Worm (Caenorhabditis elegans): ENCODE measurements around the gene T23C6.4.

T23C6.4 gene

DNA sequence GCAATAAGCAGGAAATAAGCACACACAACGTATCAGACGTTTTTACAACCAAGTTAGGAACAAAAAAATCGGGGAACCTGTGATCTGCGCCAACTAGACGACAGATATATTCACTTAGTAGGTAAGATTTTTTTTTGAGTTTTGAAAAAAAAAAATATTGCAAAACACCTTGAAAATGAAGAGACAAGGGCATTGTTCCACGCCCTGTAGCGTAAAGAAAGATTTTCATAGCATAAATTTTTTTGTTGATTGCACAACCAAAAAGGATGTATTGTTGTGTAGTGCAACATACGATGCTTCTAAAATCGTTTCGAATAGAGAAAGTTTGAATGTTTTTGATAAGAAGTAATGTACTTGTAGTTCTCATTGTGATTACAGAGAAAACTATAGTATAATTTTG is 30.4 kb upstream of the T23C6.4 start:
- TF ChIP-seq nhr-76 (tag; optimal IDR thresholded peaks at IDR 0.05) (no peak), mdl-1 (tag; optimal IDR thresholded peaks at IDR 0.05) (no peak), elt-3 (tag; optimal IDR thresholded peaks at IDR 0.05) (no peak), nhr-25 (tag; optimal IDR thresholded peaks at IDR 0.05) (no peak), zag-1 (tag; optimal IDR thresholded peaks at IDR 0.05) (no peak), ZK546.5 (tag; optimal IDR thresholded peaks at IDR 0.05) (no peak), egl-27 (tag; optimal IDR thresholded peaks at IDR 0.05) (no peak), unc-39 (tag; optimal IDR thresholded peaks at IDR 0.05) (no peak), egl-5 (tag; optimal IDR thresholded peaks at IDR 0.05) (no peak), ceh-82 (tag; optimal IDR thresholded peaks at IDR 0.05) (no peak)

- no peak for TF ChIP-seq tbx-2 (tag; optimal IDR thresholded peaks at IDR 0.05)
- no peak for TF ChIP-seq ztf-11 (tag; optimal IDR thresholded peaks at IDR 0.05)
- no peak for TF ChIP-seq ceh-9 (tag; optimal IDR thresholded peaks at IDR 0.05)
- no peak for TF ChIP-seq nhr-43 (tag; optimal IDR thresholded peaks at IDR 0.05; ENCODE audit: poor library complexity, severe bottlenecking)
- TF ChIP-seq pqm-1 (tag; optimal IDR thresholded peaks at IDR 0.05), result no peak
- no peak for TF ChIP-seq egl-27 (tag; optimal IDR thresholded peaks at IDR 0.05)
- TF ChIP-seq hmg-11 (tag; optimal IDR thresholded peaks at IDR 0.05), result no peak
- TF ChIP-seq lsy-12 (tag; optimal IDR thresholded peaks at IDR 0.05), result no peak
- no peak for TF ChIP-seq nhr-67 (tag; optimal IDR thresholded peaks at IDR 0.05)
- TF ChIP-seq aly-2 (tag; optimal IDR thresholded peaks at IDR 0.05), result no peak
- TF ChIP-seq nhr-76 (tag; optimal IDR thresholded peaks at IDR 0.05), result no peak
- no peak for TF ChIP-seq nhr-25 (tag; optimal IDR thresholded peaks at IDR 0.05)
- no peak for TF ChIP-seq unc-39 (tag; optimal IDR thresholded peaks at IDR 0.05)
- TF ChIP-seq eor-1 (tag; optimal IDR thresholded peaks at IDR 0.05), result no peak
- no peak for TF ChIP-seq snpc-4 (tag; optimal IDR thresholded peaks at IDR 0.05)
- no peak for TF ChIP-seq nhr-23 (tag; optimal IDR thresholded peaks at IDR 0.05)
Measured at ce11 chrX:17178239-17178638, 28.5 kb upstream of the T23C6.4 start, which contains the start of gene B0302.2. Gene B0302.2, plus strand, starts transcription at chrX:17178539.

ce11 chrX:17176677-17177076 is 26.9 kb upstream of the T23C6.4 start, which contains the start of gene B0302.4:
Gene B0302.4, minus strand, starts transcription at chrX:17176777.
- TF ChIP-seq nhr-25 (tag; optimal IDR thresholded peaks at IDR 0.05) (no peak), fkh-10 (GFP tag; optimal IDR thresholded peaks at IDR 0.05) (no peak), elt-1 (tag; optimal IDR thresholded peaks at IDR 0.05) (no peak), elt-2 (tag; optimal IDR thresholded peaks at IDR 0.05) (no peak), nfya-1 (tag; optimal IDR thresholded peaks at IDR 0.05; ENCODE audit: insufficient read depth) (no peak)

- TF ChIP-seq ama-1 (optimal IDR thresholded peaks at IDR 0.05), result no peak
- no peak for TF ChIP-seq fos-1 (tag; optimal IDR thresholded peaks at IDR 0.05)
- TF ChIP-seq skn-1 (tag; optimal IDR thresholded peaks at IDR 0.05), result no peak
- TF ChIP-seq nhr-12 (tag; optimal IDR thresholded peaks at IDR 0.05), result no peak
- no peak for TF ChIP-seq mdl-1 (tag; optimal IDR thresholded peaks at IDR 0.05)
- no peak for TF ChIP-seq elt-2 (tag; optimal IDR thresholded peaks at IDR 0.05)
- no peak for TF ChIP-seq mml-1 (tag; optimal IDR thresholded peaks at IDR 0.05)
- no peak for TF ChIP-seq ceh-28 (tag; optimal IDR thresholded peaks at IDR 0.05)
- no peak for TF ChIP-seq pqm-1 (tag; optimal IDR thresholded peaks at IDR 0.05)
- no peak for TF ChIP-seq unc-39 (tag; optimal IDR thresholded peaks at IDR 0.05)
- no peak for TF ChIP-seq fkh-2 (tag; optimal IDR thresholded peaks at IDR 0.05)
- no peak for TF ChIP-seq nhr-11 (tag; optimal IDR thresholded peaks at IDR 0.05)
- TF ChIP-seq ceh-16 (tag; optimal IDR thresholded peaks at IDR 0.05), result no peak
- no peak for TF ChIP-seq tbx-2 (tag; optimal IDR thresholded peaks at IDR 0.05)
- TF ChIP-seq daf-12 (tag; optimal IDR thresholded peaks at IDR 0.05), result no peak
- no peak for TF ChIP-seq egl-5 (tag; optimal IDR thresholded peaks at IDR 0.05)
Measured at ce11 chrX:17170401-17170800, 20.7 kb upstream of the T23C6.4 start.

DNA sequence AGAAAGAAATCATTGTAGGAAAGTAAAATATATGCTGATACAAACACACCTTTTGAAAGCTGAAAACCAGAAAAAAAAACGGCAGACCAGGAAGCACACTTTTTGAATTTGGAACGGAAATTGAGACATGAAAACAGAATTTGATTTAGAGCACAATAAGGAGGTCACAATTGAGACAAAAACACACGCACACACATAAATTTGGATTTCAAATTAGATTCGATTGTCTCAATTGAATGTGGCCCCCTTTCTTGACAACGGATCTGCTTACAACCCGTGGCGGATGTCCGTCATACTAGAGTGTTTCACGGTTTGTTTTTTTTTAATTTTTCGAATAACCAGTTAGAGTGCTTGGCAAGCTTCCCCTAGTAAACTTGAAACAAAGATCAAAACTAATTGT is 18.4 kb upstream of the T23C6.4 start:
- TF ChIP-seq daf-12 (tag; optimal IDR thresholded peaks at IDR 0.05) (no peak), ceh-16 (tag; optimal IDR thresholded peaks at IDR 0.05) (no peak), nhr-76 (tag; optimal IDR thresholded peaks at IDR 0.05) (no peak), mml-1 (tag; optimal IDR thresholded peaks at IDR 0.05) (no peak), aly-2 (tag; optimal IDR thresholded peaks at IDR 0.05) (no peak), nhr-43 (tag; optimal IDR thresholded peaks at IDR 0.05; ENCODE audit: poor library complexity, severe bottlenecking) (no peak), hmg-11 (tag; optimal IDR thresholded peaks at IDR 0.05) (no peak)
